Fruit fly (Drosophila melanogaster) whole organism, adult: ENCODE results near the gene CG7484.

Experiments used
- CG11617 ChIP-seq: fragments of 200-800 bp; sonication (Bioruptor generic); optimal IDR thresholded peaks from 2 replicates; lab custom pipeline; 2017; ENCODE audit warnings: mild to moderate bottlenecking, missing biosample characterization, missing genetic modification reagents, missing genetic modification characterization
- CG14711 ChIP-seq: fragments of 200-800 bp; sonication (Bioruptor generic); optimal IDR thresholded peaks from 2 replicates; lab custom pipeline; 2018; ENCODE audit warnings: missing biosample characterization, mild to moderate bottlenecking, missing genetic modification characterization, moderate library complexity
- CG1620 ChIP-seq: fragments of 200-800 bp; sonication (Bioruptor generic); optimal IDR thresholded peaks from 2 replicates; lab custom pipeline; 2016; ENCODE audit warnings: missing biosample characterization, missing genetic modification characterization
- cic ChIP-seq: fragments of 200-800 bp; sonication (Bioruptor generic); optimal IDR thresholded peaks from 2 replicates; lab custom pipeline; 2017; ENCODE audit warnings: missing biosample characterization, mild to moderate bottlenecking, missing genetic modification characterization, moderate library complexity
- cnc ChIP-seq, 2 experiments: fragments of >200 bp; optimal IDR thresholded peaks; 2 replicates each; lab custom pipeline; 2017
- kay ChIP-seq: fragments of 200-800 bp; sonication (Bioruptor generic); peaks from one replicate; lab custom pipeline; 2016; ENCODE audit warnings: missing biosample characterization, missing genetic modification characterization, borderline replicate concordance
- ovo ChIP-seq: fragments of 200-800 bp; sonication (Bioruptor generic); optimal IDR thresholded peaks from 2 replicates; lab custom pipeline; 2016; ENCODE audit warnings: missing biosample characterization, missing genetic modification characterization
- tj ChIP-seq: fragments of 200-800 bp; sonication (Bioruptor generic); optimal IDR thresholded peaks from 3 replicates; lab custom pipeline; 2017; ENCODE audit warnings: missing biosample characterization, mild to moderate bottlenecking, missing genetic modification characterization, moderate library complexity

dm6 chr3L:17671322-17671721, 16.9 kb downstream of the CG7484 start, which contains the start of gene CG34251:
- no peak for TF ChIP-seq ovo (GFP tag; lab: Kevin White, UChicago)
- TF ChIP-seq CG1620 (GFP tag; lab: Kevin White, UChicago): no peak
- no peak for TF ChIP-seq cic
- TF ChIP-seq CG11617: no peak
- TF ChIP-seq CG14711 (tag; lab: Kevin White, UChicago): no peak
- TF ChIP-seq cnc (optimal IDR thresholded peaks at IDR 0.05; lab: Kevin White, UChicago): no peak
- no peak for TF ChIP-seq kay (GFP tag; lab: Kevin White, UChicago)
- TF ChIP-seq tj (GFP tag; lab: Kevin White, UChicago): no peak
